Worm (Caenorhabditis elegans) whole organism, L3 larva: ENCODE measurements around the gene pmk-2.

Source experiments
- R02D3.7 ChIP-seq: fragments of 150-350 bp; optimal IDR thresholded peaks from 2 replicates; lab custom pipeline; 2014; ENCODE audit warnings: missing biosample characterization, missing genetic modification characterization
- ceh-16 ChIP-seq: sonication (generic microtip); optimal IDR thresholded peaks from 2 replicates; lab custom pipeline; 2017; ENCODE audit warnings: missing biosample characterization, missing genetic modification characterization
- ceh-28 ChIP-seq: fragments of 150-350 bp; optimal IDR thresholded peaks from 2 replicates; lab custom pipeline; 2014; ENCODE audit warnings: missing biosample characterization, missing genetic modification reagents, missing genetic modification characterization
- ceh-82 ChIP-seq: fragments of 150-350 bp; optimal IDR thresholded peaks from 2 replicates; lab custom pipeline; 2014; ENCODE audit warnings: missing biosample characterization, missing genetic modification characterization
- daf-12 ChIP-seq: fragments of 150-350 bp; optimal IDR thresholded peaks from 2 replicates; lab custom pipeline; 2014; ENCODE audit warnings: missing biosample characterization, missing genetic modification reagents, missing genetic modification characterization
- egl-27 ChIP-seq: sonication (generic microtip); optimal IDR thresholded peaks from 4 replicates; lab custom pipeline; 2017; ENCODE audit warnings: missing biosample characterization, missing genetic modification reagents, missing genetic modification characterization
- egl-5 ChIP-seq: fragments of 150-350 bp; optimal IDR thresholded peaks from 2 replicates; lab custom pipeline; 2017; ENCODE audit warnings: missing biosample characterization, missing genetic modification reagents, missing genetic modification characterization, inconsistent platforms
- elt-2 ChIP-seq: sonication (generic microtip); optimal IDR thresholded peaks from 2 replicates; lab custom pipeline; 2016; ENCODE audit warnings: missing genetic modification reagents, mild to moderate bottlenecking, missing genetic modification characterization, missing compliant biosample characterization
- elt-3 ChIP-seq, 3 experiments: fragments of 150-350 bp in 1 of 3; sonication (generic microtip) in 2 of 3; optimal IDR thresholded peaks; 2 replicates in 2 of 3; 4 replicates in 1 of 3; lab custom pipeline; 2014 to 2017; ENCODE audit warnings: missing biosample characterization in 3 of 3, missing genetic modification characterization in 3 of 3
- eor-1 ChIP-seq, 2 experiments: fragments of 150-350 bp; optimal IDR thresholded peaks; 2 replicates each; lab custom pipeline; 2014 to 2018; ENCODE audit warnings: missing biosample characterization in 2 of 2, missing genetic modification characterization in 2 of 2
- fkh-10 ChIP-seq: sonication (generic microtip); optimal IDR thresholded peaks from 2 replicates; lab custom pipeline; 2017; ENCODE audit warnings: missing biosample characterization, missing genetic modification reagents, missing genetic modification characterization
- fkh-2 ChIP-seq: fragments of 150-350 bp; optimal IDR thresholded peaks from 2 replicates; lab custom pipeline; 2014; ENCODE audit warnings: missing biosample characterization, missing genetic modification reagents, missing genetic modification characterization
- fos-1 ChIP-seq: fragments of 150-350 bp; optimal IDR thresholded peaks from 2 replicates; lab custom pipeline; 2014; ENCODE audit warnings: missing biosample characterization, missing genetic modification characterization
- jun-1 ChIP-seq: fragments of 150-350 bp; optimal IDR thresholded peaks from 2 replicates; lab custom pipeline; 2014; ENCODE audit warnings: missing biosample characterization, missing genetic modification reagents, missing genetic modification characterization
- lin-15B ChIP-seq: fragments of 150-350 bp; optimal IDR thresholded peaks from 2 replicates; lab custom pipeline; 2014; ENCODE audit warnings: missing biosample characterization, missing genetic modification characterization
- lsy-12 ChIP-seq: sonication (generic microtip); optimal IDR thresholded peaks from 2 replicates; lab custom pipeline; 2016; ENCODE audit warnings: mild to moderate bottlenecking, missing genetic modification characterization, missing compliant biosample characterization
- mdl-1 ChIP-seq: fragments of 150-350 bp; optimal IDR thresholded peaks from 2 replicates; lab custom pipeline; 2014; ENCODE audit warnings: missing biosample characterization, missing genetic modification characterization
- mml-1 ChIP-seq: fragments of 150-350 bp; sonication (generic microtip); optimal IDR thresholded peaks from 3 replicates; lab custom pipeline; 2014; ENCODE audit warnings: missing biosample characterization, missing genetic modification characterization
- nfya-1 ChIP-seq: sonication (generic microtip); optimal IDR thresholded peaks from 2 replicates; lab custom pipeline; 2017; ENCODE audit warnings: missing genetic modification characterization, mild to moderate bottlenecking, missing compliant biosample characterization, antibody characterized with exemption, moderate library complexity; ENCODE audit not compliant: insufficient read depth
- nhr-11 ChIP-seq: fragments of 150-350 bp; optimal IDR thresholded peaks from 2 replicates; lab custom pipeline; 2014; ENCODE audit warnings: missing biosample characterization, missing genetic modification characterization
- nhr-12 ChIP-seq: fragments of 150-350 bp; optimal IDR thresholded peaks from 2 replicates; lab custom pipeline; 2014; ENCODE audit warnings: missing biosample characterization, missing genetic modification characterization
- nhr-23 ChIP-seq: fragments of 150-350 bp; optimal IDR thresholded peaks from 2 replicates; lab custom pipeline; 2014; ENCODE audit warnings: missing biosample characterization, missing genetic modification reagents, missing genetic modification characterization
- nhr-237 ChIP-seq: fragments of 150-350 bp; optimal IDR thresholded peaks from 2 replicates; lab custom pipeline; 2014; ENCODE audit warnings: missing biosample characterization, missing genetic modification characterization
- nhr-25 ChIP-seq: sonication (generic microtip); optimal IDR thresholded peaks from 2 replicates; lab custom pipeline; 2017; ENCODE audit warnings: missing biosample characterization, missing genetic modification characterization
- nhr-43 ChIP-seq: sonication (generic microtip); optimal IDR thresholded peaks from 2 replicates; lab custom pipeline; 2016; ENCODE audit warnings: mild to moderate bottlenecking, missing genetic modification characterization, missing compliant biosample characterization; ENCODE audit not compliant: poor library complexity, severe bottlenecking
- nhr-67 ChIP-seq: fragments of 150-350 bp; optimal IDR thresholded peaks from 2 replicates; lab custom pipeline; 2014; ENCODE audit warnings: missing biosample characterization, missing genetic modification characterization
- nhr-76 ChIP-seq: fragments of 150-350 bp; sonication (generic microtip); optimal IDR thresholded peaks from 5 replicates; lab custom pipeline; 2014; ENCODE audit warnings: missing biosample characterization, missing genetic modification characterization
- nhr-77 ChIP-seq: fragments of 150-350 bp; optimal IDR thresholded peaks from 2 replicates; lab custom pipeline; 2014; ENCODE audit warnings: missing biosample characterization, missing genetic modification characterization
- pha-4 ChIP-seq: fragments of 150-350 bp; optimal IDR thresholded peaks from 2 replicates; lab custom pipeline; 2014; ENCODE audit warnings: missing biosample characterization, missing genetic modification reagents, missing genetic modification characterization
- pqm-1 ChIP-seq: fragments of 150-350 bp; optimal IDR thresholded peaks from 2 replicates; lab custom pipeline; 2017; ENCODE audit warnings: missing biosample characterization, missing genetic modification characterization, inconsistent platforms
- skn-1 ChIP-seq: fragments of 150-350 bp; optimal IDR thresholded peaks from 2 replicates; lab custom pipeline; 2014; ENCODE audit warnings: missing biosample characterization, missing genetic modification characterization
- snpc-4 ChIP-seq: fragments of 150-350 bp; optimal IDR thresholded peaks from 2 replicates; lab custom pipeline; 2014; ENCODE audit warnings: missing biosample characterization, missing genetic modification characterization
- tbx-2 ChIP-seq: sonication (generic microtip); optimal IDR thresholded peaks from 2 replicates; lab custom pipeline; 2016; ENCODE audit warnings: mild to moderate bottlenecking, missing genetic modification characterization, missing compliant biosample characterization
- unc-62 ChIP-seq: fragments of 150-350 bp; sonication (generic microtip); optimal IDR thresholded peaks from 4 replicates; lab custom pipeline; 2014; ENCODE audit warnings: missing biosample characterization, missing genetic modification reagents, missing genetic modification characterization

The pmk-2 gene

DNA sequence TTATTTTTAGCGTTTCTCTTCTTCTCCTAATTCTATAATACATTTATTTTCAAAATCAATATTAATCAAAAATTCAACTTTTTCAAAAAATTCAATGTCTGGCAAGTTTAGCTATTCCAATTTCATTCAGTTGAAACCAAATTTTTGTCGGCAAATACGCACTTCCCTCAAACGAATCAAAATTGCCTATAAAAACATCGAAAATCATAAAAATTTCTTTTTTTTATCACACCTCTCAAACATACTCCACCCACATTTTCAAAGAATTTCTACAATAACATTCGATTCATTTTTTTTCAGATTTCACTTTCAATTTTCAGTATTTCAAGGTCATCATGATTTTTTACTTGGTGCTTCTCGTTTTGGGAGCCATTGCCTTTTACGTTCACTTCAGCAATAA lies 15.8 kb downstream of the pmk-2 start, which contains the start of gene faah-1:
Gene faah-1 (plus strand): TSS at position 301 of the 400 bp plus-strand sequence.
- TF ChIP-seq eor-1 (tag; optimal IDR thresholded peaks at IDR 0.05; lab: Kevin White, UChicago) (no peak), nfya-1 (no peak), pqm-1 (tag; lab: Kevin White, UChicago) (no peak), nhr-23 (tag; lab: Kevin White, UChicago) (no peak), tbx-2 (tag; lab: Kevin White, UChicago) (no peak), nhr-76 (no peak), snpc-4 (tag; lab: Kevin White, UChicago) (no peak), fkh-2 (tag; lab: Kevin White, UChicago) (no peak), nhr-77 (tag; lab: Kevin White, UChicago) (no peak), egl-5 (tag; lab: Kevin White, UChicago) (no peak), egl-27 (tag; lab: Kevin White, UChicago) (no peak), lsy-12 (tag; lab: Kevin White, UChicago) (no peak), skn-1 (no peak)

DNA sequence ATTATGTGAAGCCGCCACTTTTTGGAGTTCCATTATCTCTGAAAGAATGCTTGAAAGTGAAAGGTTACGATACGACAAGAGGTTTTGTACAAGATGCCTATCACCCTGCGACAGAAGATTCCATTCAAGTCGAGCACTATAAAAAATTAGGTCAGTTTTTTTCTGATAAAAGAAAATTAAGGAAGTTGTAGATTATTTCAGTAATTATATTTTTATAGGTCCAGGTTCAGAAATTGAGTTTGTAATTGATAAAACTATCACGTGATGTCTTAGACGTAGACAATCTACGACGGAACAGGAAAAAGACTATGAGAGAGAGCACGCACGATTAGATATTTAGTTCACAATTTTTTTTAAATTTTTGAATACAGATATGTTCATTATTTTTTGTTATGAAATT lies 16.7 kb downstream of the pmk-2 start:
- TF ChIP-seq eor-1 (tag; optimal IDR thresholded peaks at IDR 0.05; lab: Kevin White, UChicago) (no peak), mdl-1 (tag; lab: Kevin White, UChicago) (no peak), elt-2 (peak; percentile 59)
- TF ChIP-seq, all 47 proteins: peak for 1

DNA sequence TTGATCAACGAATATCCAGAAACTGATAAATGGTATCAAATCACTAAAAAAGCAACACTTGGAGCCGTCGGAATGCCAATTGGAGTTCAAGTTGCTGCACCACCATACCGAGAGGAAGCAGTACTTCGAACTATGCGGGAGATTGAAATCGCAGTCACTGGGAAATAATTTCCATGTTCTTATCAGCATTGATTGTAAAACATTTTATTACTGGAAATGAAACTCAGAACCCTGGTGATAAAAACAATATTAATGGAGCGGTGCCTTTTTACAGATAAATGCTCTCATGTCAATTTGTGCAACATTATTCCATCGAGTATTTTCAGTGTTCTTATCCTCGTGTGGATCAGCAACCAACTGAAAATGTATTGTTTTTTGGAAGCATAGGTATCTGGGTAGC lies 18.5 kb downstream of the pmk-2 start:
- TF ChIP-seq pqm-1 (tag; lab: Kevin White, UChicago) (peak; percentile 59), mml-1 (tag; lab: Kevin White, UChicago) (no peak), elt-2 (peak; percentile 66)

DNA sequence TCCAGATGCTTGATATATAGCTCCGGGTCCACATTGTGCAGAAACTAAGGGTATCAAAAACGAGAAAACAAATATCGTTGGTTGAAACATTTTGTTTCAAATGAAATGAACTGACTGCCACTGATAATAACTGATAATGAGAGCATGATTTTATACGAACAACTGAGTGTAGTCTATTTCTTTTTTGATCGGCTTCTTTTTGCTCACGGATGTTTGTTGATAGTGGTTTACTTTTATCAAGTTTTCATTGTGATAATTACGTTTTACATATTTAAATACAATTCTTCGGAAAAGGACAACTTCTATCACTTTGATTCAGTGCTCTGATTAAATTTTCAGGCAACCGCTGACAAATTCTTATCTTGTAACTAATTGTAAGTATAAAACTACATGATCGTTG lies 20.4 kb downstream of the pmk-2 start, which contains the start of gene clec-51:
Gene clec-51 (minus strand): TSS at position 114 of the 400 bp plus-strand sequence.
- TF ChIP-seq elt-2 (peak; percentile 90), egl-27 (tag; lab: Kevin White, UChicago) (no peak), nhr-25 (no peak), unc-62 (no peak), jun-1 (tag; lab: Kevin White, UChicago) (peak; percentile 47), R02D3.7 (tag; lab: Kevin White, UChicago) (no peak), pqm-1 (tag; lab: Kevin White, UChicago) (peak; percentile 88), elt-3 (tag; optimal IDR thresholded peaks at IDR 0.05; lab: Kevin White, UChicago) (no peak), nhr-76 (no peak), pha-4 (tag; lab: Kevin White, UChicago) (peak; percentile 22), fos-1 (no peak), ceh-28 (tag; lab: Kevin White, UChicago) (no peak), nhr-43 (tag; lab: Kevin White, UChicago) (no peak), nhr-11 (tag; lab: Kevin White, UChicago) (no peak)

DNA sequence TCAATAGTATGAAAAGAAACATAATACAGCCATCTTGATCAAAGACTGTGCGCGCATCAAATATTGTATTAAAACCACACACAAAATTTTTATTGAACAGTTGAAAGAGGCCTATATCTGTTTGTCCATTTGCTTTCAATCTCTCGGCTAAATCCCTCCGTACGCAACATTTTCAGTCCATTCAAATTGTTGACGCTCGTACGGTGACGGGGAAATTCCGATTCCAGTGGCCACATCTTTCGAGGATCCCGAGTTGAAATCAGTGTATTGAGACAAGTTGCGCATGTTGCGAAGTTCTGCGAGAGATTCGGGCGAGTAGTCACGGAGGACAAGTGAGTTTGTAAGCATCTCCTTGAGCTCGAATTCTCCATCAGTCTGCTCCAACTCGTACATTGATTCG lies 21.2 kb downstream of the pmk-2 start:
- TF ChIP-seq nhr-23 (tag; lab: Kevin White, UChicago) = no peak
- no peak for TF ChIP-seq elt-3 (tag; optimal IDR thresholded peaks at IDR 0.05; lab: Kevin White, UChicago)
- no peak for TF ChIP-seq ceh-16 (tag; lab: Kevin White, UChicago)
- no peak for TF ChIP-seq daf-12 (tag; lab: Kevin White, UChicago)
- TF ChIP-seq snpc-4 (tag; lab: Kevin White, UChicago) = no peak
- TF ChIP-seq tbx-2 (tag; lab: Kevin White, UChicago) = no peak
- TF ChIP-seq mdl-1 (tag; lab: Kevin White, UChicago) = no peak
- no peak for TF ChIP-seq egl-27 (tag; lab: Kevin White, UChicago)

DNA sequence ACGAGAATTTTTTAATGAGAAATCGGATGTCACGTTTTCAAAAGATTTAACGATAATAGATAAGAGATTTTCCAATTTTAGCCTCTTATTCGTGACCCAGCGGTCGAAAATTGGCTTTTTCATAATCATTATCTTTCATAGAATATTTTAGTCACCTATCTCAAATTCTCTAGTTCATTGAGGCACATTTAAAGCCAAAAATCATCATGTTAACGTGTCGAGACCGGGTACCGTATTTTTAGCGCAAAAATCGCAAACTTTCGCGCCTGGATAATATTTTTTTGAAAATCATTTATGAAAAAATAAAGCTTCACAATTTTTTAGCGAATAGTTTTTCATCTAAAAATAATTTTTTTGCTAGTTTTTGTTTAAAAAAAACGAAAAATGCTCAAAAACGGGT lies 22.6 kb downstream of the pmk-2 start, which contains the start of gene B0218.7:
Gene B0218.7 (minus strand): TSS at position 101 of the 400 bp plus-strand sequence.
- TF ChIP-seq ceh-16 (tag; lab: Kevin White, UChicago) = no peak
- no peak for TF ChIP-seq nhr-237 (tag; lab: Kevin White, UChicago)
- TF ChIP-seq fkh-10 (GFP tag; lab: Kevin White, UChicago) = no peak
- no peak for TF ChIP-seq lin-15B (tag; lab: Kevin White, UChicago)
- no peak for TF ChIP-seq eor-1 (tag; optimal IDR thresholded peaks at IDR 0.05; lab: Kevin White, UChicago)
- no peak for TF ChIP-seq R02D3.7 (tag; lab: Kevin White, UChicago)
- TF ChIP-seq tbx-2 (tag; lab: Kevin White, UChicago) = no peak
- no peak for TF ChIP-seq egl-27 (tag; lab: Kevin White, UChicago)
- TF ChIP-seq nhr-12 (tag; lab: Kevin White, UChicago) = no peak
- TF ChIP-seq unc-62 = no peak
- TF ChIP-seq daf-12 (tag; lab: Kevin White, UChicago) = no peak
- no peak for TF ChIP-seq jun-1 (tag; lab: Kevin White, UChicago)
- TF ChIP-seq snpc-4 (tag; lab: Kevin White, UChicago) = no peak
- TF ChIP-seq nhr-11 (tag; lab: Kevin White, UChicago) = no peak
- no peak for TF ChIP-seq ceh-82 (tag; lab: Kevin White, UChicago)
- no peak for TF ChIP-seq nhr-23 (tag; lab: Kevin White, UChicago)
- TF ChIP-seq nhr-67 (tag; lab: Kevin White, UChicago) = no peak
